Worm (Caenorhabditis elegans): ENCODE data around the gene sup-36.

Gene sup-36

DNA sequence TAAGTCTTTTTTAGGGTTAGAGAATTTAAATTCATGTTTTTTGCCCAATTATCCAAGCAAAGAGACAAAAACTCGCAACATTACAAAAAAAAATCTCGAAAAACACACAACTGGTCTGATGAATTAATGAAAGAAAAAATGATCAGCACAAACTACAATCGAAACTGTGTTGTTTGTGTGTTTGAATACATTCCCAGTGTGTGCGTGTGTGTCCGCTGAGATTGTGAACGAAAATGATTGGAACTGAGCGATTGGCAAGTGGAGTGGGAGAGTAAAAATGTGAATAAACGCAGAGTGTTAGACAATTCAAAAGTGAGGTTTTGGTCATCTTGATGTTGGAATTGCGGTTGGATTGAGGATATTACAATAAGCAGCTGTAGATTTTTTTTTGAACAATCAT is 5.1 kb downstream of the sup-36 start:
- TF ChIP-seq lsy-2 (tag; optimal IDR thresholded peaks at IDR 0.05) = no peak

DNA sequence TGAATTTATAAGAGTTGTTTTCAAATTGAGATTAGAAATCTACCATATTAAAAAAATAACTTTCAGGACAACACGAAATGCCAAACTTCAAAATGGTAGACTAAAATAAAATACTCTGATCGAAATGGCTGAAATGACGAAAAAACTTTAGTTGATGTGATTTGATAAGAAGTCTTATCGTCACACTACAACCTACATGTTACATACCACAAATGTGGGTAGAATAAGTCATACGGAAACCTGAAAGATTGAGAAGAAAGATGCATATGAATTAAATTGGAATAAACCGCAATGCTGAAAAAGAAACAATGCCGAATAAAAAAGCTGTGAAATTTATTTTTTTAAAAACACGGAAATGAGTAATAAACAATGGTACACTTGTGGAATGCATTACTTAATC is 5.6 kb downstream of the sup-36 start:
- no peak for TF ChIP-seq lsy-2 (tag; optimal IDR thresholded peaks at IDR 0.05)
- no peak for TF ChIP-seq ztf-11 (tag; optimal IDR thresholded peaks at IDR 0.05)
- TF ChIP-seq drap-1 (GFP tag; optimal IDR thresholded peaks at IDR 0.05) = no peak
- no peak for TF ChIP-seq ces-1 (GFP tag; optimal IDR thresholded peaks at IDR 0.05)

DNA sequence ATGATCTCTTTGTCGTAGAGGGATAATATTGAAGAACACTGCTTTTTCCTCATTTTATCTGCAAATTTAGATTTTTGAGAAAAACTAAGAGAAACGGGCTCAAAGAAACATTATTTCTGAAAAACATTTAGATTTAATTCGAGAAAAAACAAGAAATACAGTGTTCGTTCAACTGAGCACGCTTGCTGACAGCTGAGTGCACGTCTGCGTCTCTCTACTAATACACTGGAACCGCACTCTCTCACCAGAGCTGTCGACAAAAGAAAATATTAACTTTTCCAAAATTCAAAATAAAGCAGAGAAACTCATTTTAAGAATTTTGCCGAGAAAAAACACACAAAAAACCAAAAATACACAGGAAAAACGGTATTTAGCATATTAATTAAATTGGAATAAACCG is 11.8 kb downstream of the sup-36 start, which contains the start of gene drh-1:
drh-1 (minus strand) TSS at position 58 of the 400 bp plus-strand sequence.
- TF ChIP-seq nhr-2 (tag; optimal IDR thresholded peaks at IDR 0.05) (no peak), lin-32 (GFP tag; optimal IDR thresholded peaks at IDR 0.05) (no peak), unc-62 (GFP tag; optimal IDR thresholded peaks at IDR 0.05) (no peak), ceh-83 (GFP tag; optimal IDR thresholded peaks at IDR 0.05) (no peak), nhr-28 (tag; optimal IDR thresholded peaks at IDR 0.05) (no peak), mls-2 (tag; optimal IDR thresholded peaks at IDR 0.05) (no peak), blmp-1 (tag; optimal IDR thresholded peaks at IDR 0.05) (no peak), bed-3 (GFP tag; optimal IDR thresholded peaks at IDR 0.05) (no peak), zip-8 (tag; optimal IDR thresholded peaks at IDR 0.05) (no peak), hlh-1 (tag; optimal IDR thresholded peaks at IDR 0.05) (no peak), sem-2 (GFP tag; optimal IDR thresholded peaks at IDR 0.05) (no peak), cnd-1 (tag; optimal IDR thresholded peaks at IDR 0.05) (no peak), ztf-11 (tag; optimal IDR thresholded peaks at IDR 0.05) (no peak), flh-1 (GFP tag; optimal IDR thresholded peaks at IDR 0.05) (no peak), mep-1 (tag; optimal IDR thresholded peaks at IDR 0.05) (no peak), drap-1 (GFP tag; optimal IDR thresholded peaks at IDR 0.05) (no peak), tbx-8 (GFP tag; optimal IDR thresholded peaks at IDR 0.05) (no peak), unc-39 (tag; optimal IDR thresholded peaks at IDR 0.05) (no peak), lin-13 (tag; optimal IDR thresholded peaks at IDR 0.05) (no peak)

DNA sequence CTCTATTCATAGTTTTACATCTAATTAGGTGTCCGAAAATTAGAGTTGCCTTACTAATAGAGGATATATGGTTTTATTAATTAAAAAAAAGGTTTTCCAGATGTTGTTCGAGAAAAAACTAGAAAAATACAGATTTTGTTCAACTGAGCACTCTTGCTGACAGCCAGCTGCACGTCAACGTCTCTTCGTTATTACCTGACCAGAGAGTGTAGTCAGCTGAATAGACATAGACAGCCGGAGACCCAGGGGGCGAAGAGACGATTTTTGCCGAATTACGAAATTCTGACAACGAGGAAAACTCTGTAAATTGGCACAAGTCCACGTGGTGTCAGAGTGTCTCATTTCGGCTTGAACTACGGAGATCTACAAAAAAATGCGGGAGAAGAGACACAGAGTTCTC is 17.1 kb downstream of the sup-36 start:
- TF ChIP-seq flh-1 (GFP tag; optimal IDR thresholded peaks at IDR 0.05) (no peak), elt-3 (tag; optimal IDR thresholded peaks at IDR 0.05) (no peak), pha-4 (tag; optimal IDR thresholded peaks at IDR 0.05) (no peak), nhr-12 (tag; optimal IDR thresholded peaks at IDR 0.05) (no peak), zip-8 (tag; optimal IDR thresholded peaks at IDR 0.05) (no peak), elt-1 (tag; optimal IDR thresholded peaks at IDR 0.05; ENCODE audit: borderline replicate concordance, insufficient read depth) (no peak), ces-1 (GFP tag; optimal IDR thresholded peaks at IDR 0.05) (no peak), lin-32 (GFP tag; optimal IDR thresholded peaks at IDR 0.05) (no peak), mep-1 (tag; optimal IDR thresholded peaks at IDR 0.05) (no peak), ceh-83 (GFP tag; optimal IDR thresholded peaks at IDR 0.05) (no peak), sem-2 (GFP tag; optimal IDR thresholded peaks at IDR 0.05) (no peak), hlh-1 (tag; optimal IDR thresholded peaks at IDR 0.05) (no peak), nhr-2 (tag; optimal IDR thresholded peaks at IDR 0.05) (no peak), cnd-1 (tag; optimal IDR thresholded peaks at IDR 0.05) (no peak), mab-5 (tag; optimal IDR thresholded peaks at IDR 0.05) (no peak), mls-2 (tag; optimal IDR thresholded peaks at IDR 0.05) (no peak), lin-13 (tag; optimal IDR thresholded peaks at IDR 0.05) (no peak)

DNA sequence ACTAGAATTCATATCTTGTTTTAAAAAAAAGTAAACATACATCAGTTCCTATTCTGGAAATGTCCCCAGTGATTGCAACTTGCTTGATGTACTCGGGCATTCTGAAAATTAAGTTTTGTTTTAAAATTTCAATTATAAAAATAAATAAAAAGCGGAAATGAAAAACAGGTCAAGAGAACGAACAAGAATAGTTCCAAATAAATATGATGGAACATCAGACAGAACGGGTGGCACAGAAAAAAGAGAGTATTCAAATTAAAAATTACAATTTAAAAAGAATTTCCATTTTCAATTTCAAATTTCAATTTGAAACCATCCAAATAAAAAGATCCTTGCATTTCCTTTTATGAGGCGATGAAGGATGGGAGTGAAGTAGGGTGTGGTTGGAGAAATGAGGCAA is 19.8 kb downstream of the sup-36 start, which contains the start of gene C01B10.3:
C01B10.3 (minus strand) TSS at position 101 of the 400 bp plus-strand sequence.
- TF ChIP-seq tbx-8 (GFP tag; optimal IDR thresholded peaks at IDR 0.05) = no peak
- TF ChIP-seq lin-32 (GFP tag; optimal IDR thresholded peaks at IDR 0.05) = no peak
- TF ChIP-seq hlh-1 (tag; optimal IDR thresholded peaks at IDR 0.05) = no peak
- TF ChIP-seq snpc-4 (tag; optimal IDR thresholded peaks at IDR 0.05) = no peak
- no peak for TF ChIP-seq bed-3 (GFP tag; optimal IDR thresholded peaks at IDR 0.05)
- no peak for TF ChIP-seq ceh-83 (GFP tag; optimal IDR thresholded peaks at IDR 0.05)
- TF ChIP-seq flh-1 (GFP tag; optimal IDR thresholded peaks at IDR 0.05) = no peak
- TF ChIP-seq nhr-76 (tag; optimal IDR thresholded peaks at IDR 0.05) = no peak
- no peak for TF ChIP-seq sptf-1 (tag; optimal IDR thresholded peaks at IDR 0.05)
- TF ChIP-seq pha-4 (tag; optimal IDR thresholded peaks at IDR 0.05) = no peak
- no peak for TF ChIP-seq ham-2 (GFP tag; optimal IDR thresholded peaks at IDR 0.05)
- TF ChIP-seq drap-1 (GFP tag; optimal IDR thresholded peaks at IDR 0.05) = no peak
- no peak for TF ChIP-seq ceh-43 (GFP tag; optimal IDR thresholded peaks at IDR 0.05)
- TF ChIP-seq unc-62 (GFP tag; optimal IDR thresholded peaks at IDR 0.05) = no peak
